Worm (Caenorhabditis elegans) whole organism, late embryonic: ENCODE measurements around the gene C34D4.10.

ENCODE experiments used
- ceh-30 ChIP-seq: fragments of 150-350 bp; optimal IDR thresholded peaks from 2 replicates; lab custom pipeline; 2014; ENCODE audit warnings: missing biosample characterization, missing genetic modification characterization
- mec-3 ChIP-seq: sonication (generic microtip); optimal IDR thresholded peaks from 2 replicates; lab custom pipeline; 2016; ENCODE audit warnings: borderline replicate concordance, missing genetic modification characterization, missing compliant biosample characterization
- pag-3 ChIP-seq: sonication (generic microtip); optimal IDR thresholded peaks from 2 replicates; lab custom pipeline; 2016; ENCODE audit warnings: missing compliant biosample characterization, missing genetic modification characterization, borderline replicate concordance
- sox-4 ChIP-seq: sonication (generic microtip); optimal IDR thresholded peaks from 2 replicates; lab custom pipeline; 2017; ENCODE audit warnings: mild to moderate bottlenecking, missing genetic modification characterization, inconsistent platforms, missing compliant biosample characterization

ce11 chrIV:7094216-7094758 is 26.9 kb downstream of the C34D4.10 start, which contains the start of gene deb-1:
- no peak for TF ChIP-seq sox-4 (tag; lab: Kevin White, UChicago)
- TF ChIP-seq pag-3 (tag; lab: Kevin White, UChicago): no peak
- TF ChIP-seq mec-3 (tag; lab: Kevin White, UChicago): no peak
- TF ChIP-seq ceh-30 (tag; lab: Kevin White, UChicago): no peak
